Worm (Caenorhabditis elegans): Measurements from ENCODE around the gene ZK105.13.
"Not testable (repeated sequence)": the region's sequence is repeated elsewhere in the genome, so short reads cannot be mapped to it uniquely, and the experiment has no call there.

Gene ZK105.13

DNA sequence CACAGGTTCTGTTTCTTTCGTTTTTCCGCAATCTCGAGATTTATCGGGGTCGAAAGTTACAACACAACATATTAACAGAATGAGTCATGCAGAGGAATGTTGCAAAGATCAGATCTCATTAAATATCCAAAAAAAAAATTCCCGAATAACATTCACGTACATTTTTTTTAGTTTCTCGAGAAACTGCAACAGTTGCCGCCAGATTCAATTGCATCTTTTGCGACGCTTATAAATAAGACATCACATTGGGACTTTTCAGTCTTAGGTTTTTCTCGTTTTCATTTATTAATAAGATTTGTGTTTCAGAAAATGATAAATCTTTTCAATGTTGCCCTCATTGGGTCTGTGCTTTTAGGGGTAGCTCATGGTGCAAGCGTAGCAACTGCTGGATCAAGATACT, 719 bp upstream of the ZK105.13 start, which contains the start of gene ZK105.1:
Gene ZK105.1, plus strand, starts transcription at position 301 of the 400 bp plus-strand sequence.
- TF ChIP-seq zip-4 (GFP tag; optimal IDR thresholded peaks at IDR 0.05) (no peak), C34B4.2 (tag; optimal IDR thresholded peaks at IDR 0.05) (no peak), isw-1 (GFP tag; IDR thresholded peaks at IDR 0.05) (no peak), efl-3 (GFP tag; optimal IDR thresholded peaks at IDR 0.05) (no peak), ceh-82 (tag; optimal IDR thresholded peaks at IDR 0.05) (no peak), nhr-85 (tag) (no peak), nhr-11 (tag; optimal IDR thresholded peaks at IDR 0.05) (no peak), unc-62 (GFP tag; optimal IDR thresholded peaks at IDR 0.05) (no peak), nhr-90 (tag; optimal IDR thresholded peaks at IDR 0.05; ENCODE audit: poor library complexity) (no peak), fkh-4 (tag; optimal IDR thresholded peaks at IDR 0.05; ENCODE audit: borderline replicate concordance) (no peak), egl-27 (tag; optimal IDR thresholded peaks at IDR 0.05) (no peak)

ce11 chrV:7708525-7708924, 4.4 kb downstream of the ZK105.13 start, which contains the start of gene ZK105.11:
Gene ZK105.11, minus strand, starts transcription at chrV:7708625.
- TF ChIP-seq hpl-2 (GFP tag; optimal IDR thresholded peaks at IDR 0.05) (no peak), ceh-82 (tag; optimal IDR thresholded peaks at IDR 0.05) (no peak), sup-37 (GFP tag; optimal IDR thresholded peaks at IDR 0.05) (no peak), ama-1 (optimal IDR thresholded peaks at IDR 0.05) (no peak), fos-1 (tag; optimal IDR thresholded peaks at IDR 0.05) (no peak), egl-27 (tag; optimal IDR thresholded peaks at IDR 0.05) (no peak), swsn-7 (tag; optimal IDR thresholded peaks at IDR 0.05) (no peak), lin-15B (tag; optimal IDR thresholded peaks at IDR 0.05) (no peak), blmp-1 (tag; optimal IDR thresholded peaks at IDR 0.05) (no peak), zag-1 (tag; optimal IDR thresholded peaks at IDR 0.05) (no peak), nhr-71 (tag; optimal IDR thresholded peaks at IDR 0.05) (no peak)

DNA sequence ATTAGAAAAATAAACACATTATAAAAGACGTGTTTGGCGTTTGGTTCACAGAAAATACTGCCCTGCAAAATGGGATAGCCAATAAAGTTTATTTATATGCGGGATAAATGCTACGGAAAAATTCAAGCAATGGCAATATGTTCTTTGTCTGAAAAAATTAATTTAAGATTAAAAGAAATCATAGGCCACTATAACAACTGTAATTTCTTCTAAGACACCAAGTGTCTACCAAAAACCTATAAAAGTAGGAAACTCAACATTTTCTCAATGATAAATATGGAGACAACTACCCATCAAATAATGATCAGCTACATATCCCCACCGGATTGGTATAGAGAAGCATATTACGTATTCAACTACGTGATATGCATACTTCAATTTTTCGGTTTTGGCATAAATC, 7.7 kb downstream of the ZK105.13 start, which contains the start of gene srw-3:
Gene srw-3, plus strand, starts transcription at position 301 of the 400 bp plus-strand sequence.
- TF ChIP-seq xbp-1 (tag; optimal IDR thresholded peaks at IDR 0.05) (no peak), irx-1 (tag; optimal IDR thresholded peaks at IDR 0.05) (no peak), C16A3.4 (tag; optimal IDR thresholded peaks at IDR 0.05) (no peak), C34B4.2 (tag; optimal IDR thresholded peaks at IDR 0.05) (no peak), fkh-8 (tag; optimal IDR thresholded peaks at IDR 0.05) (no peak), pag-3 (tag; optimal IDR thresholded peaks at IDR 0.05; ENCODE audit: borderline replicate concordance, insufficient read depth) (no peak), lsy-2 (tag; optimal IDR thresholded peaks at IDR 0.05) (no peak), ces-1 (GFP tag; optimal IDR thresholded peaks at IDR 0.05) (no peak), zip-4 (GFP tag; optimal IDR thresholded peaks at IDR 0.05) (no peak), sox-4 (tag; optimal IDR thresholded peaks at IDR 0.05) (no peak), mep-1 (tag; optimal IDR thresholded peaks at IDR 0.05) (no peak), efl-1 (optimal IDR thresholded peaks at IDR 0.05) (no peak), efl-1 (GFP tag; optimal IDR thresholded peaks at IDR 0.05 in 1 of 2) (no peak)

DNA sequence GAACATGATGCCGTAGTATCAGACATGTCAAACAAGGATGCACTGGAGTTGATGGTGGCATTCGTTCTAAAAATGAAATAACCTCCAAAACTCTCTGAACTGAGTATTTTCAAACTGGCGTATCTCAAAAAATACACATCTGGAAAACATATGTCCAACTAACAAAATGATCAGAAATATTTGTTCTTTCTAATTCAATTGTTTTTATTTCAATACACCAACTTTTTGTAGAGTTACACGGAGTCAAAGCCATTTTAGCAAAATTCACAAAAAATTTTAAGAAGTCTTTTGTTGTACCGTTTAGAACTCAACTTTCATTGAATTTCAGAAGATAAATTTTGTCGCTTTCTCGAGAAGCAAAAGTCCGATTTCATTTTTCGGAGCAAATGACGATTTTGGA, 9.4 kb downstream of the ZK105.13 start, which contains the start of gene srsx-40:
Gene srsx-40, minus strand, starts transcription at position 101 of the 400 bp plus-strand sequence.
- not testable (repeated sequence) for TF ChIP-seq nhr-84 (tag; optimal IDR thresholded peaks at IDR 0.05); isw-1 (GFP tag; IDR thresholded peaks at IDR 0.05); blmp-1 (tag; optimal IDR thresholded peaks at IDR 0.05)

DNA sequence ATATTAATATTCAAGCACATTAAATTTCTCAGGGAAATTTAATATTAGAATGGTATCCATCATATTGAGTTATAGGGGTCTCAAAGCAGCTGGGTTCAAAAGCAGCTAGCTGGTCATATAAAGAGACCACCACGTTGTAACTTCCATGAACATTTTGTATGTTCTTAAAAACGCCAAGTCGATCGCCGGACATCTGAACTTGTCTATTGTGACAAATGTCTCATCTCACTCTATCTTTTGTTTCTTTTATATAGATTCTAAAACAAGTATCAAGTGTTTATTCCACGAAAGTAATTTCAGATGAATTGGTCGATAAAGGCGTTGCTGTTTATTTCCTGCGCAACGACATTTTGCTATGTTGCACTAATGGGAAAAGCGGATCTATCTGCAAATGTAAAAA, 16.1 kb downstream of the ZK105.13 start, which contains the start of gene ZK105.3:
Gene ZK105.3, plus strand, starts transcription at position 301 of the 400 bp plus-strand sequence.
- no peak for TF ChIP-seq fkh-4 (tag; optimal IDR thresholded peaks at IDR 0.05; ENCODE audit: borderline replicate concordance)
- TF ChIP-seq pqm-1 (tag; optimal IDR thresholded peaks at IDR 0.05), result no peak
- TF ChIP-seq ceh-88 (GFP tag; IDR thresholded peaks at IDR 0.05), result no peak
- no peak for TF ChIP-seq nhr-47 (tag; optimal IDR thresholded peaks at IDR 0.05)
- TF ChIP-seq F16B12.6 (tag; optimal IDR thresholded peaks at IDR 0.05), result no peak
- TF ChIP-seq sup-37 (GFP tag; optimal IDR thresholded peaks at IDR 0.05), result no peak
- TF ChIP-seq skn-1 (tag; optimal IDR thresholded peaks at IDR 0.05), result no peak
- no peak for TF ChIP-seq Y116A8C.19 (tag; optimal IDR thresholded peaks at IDR 0.05; ENCODE audit: borderline replicate concordance)
- no peak for TF ChIP-seq fos-1 (tag; optimal IDR thresholded peaks at IDR 0.05)
- TF ChIP-seq rnt-1 (tag; optimal IDR thresholded peaks at IDR 0.05), result no peak
- TF ChIP-seq sptf-1 (tag; optimal IDR thresholded peaks at IDR 0.05), result no peak
- no peak for TF ChIP-seq aha-1 (tag; optimal IDR thresholded peaks at IDR 0.05)
- TF ChIP-seq nhr-11 (tag; optimal IDR thresholded peaks at IDR 0.05), result no peak
- TF ChIP-seq snu-23 (GFP tag; optimal IDR thresholded peaks at IDR 0.05), result no peak
- TF ChIP-seq elt-2 (tag; optimal IDR thresholded peaks at IDR 0.05), result no peak
- TF ChIP-seq lin-13 (GFP tag; optimal IDR thresholded peaks at IDR 0.05), result no peak
- no peak for TF ChIP-seq nhr-84 (tag; optimal IDR thresholded peaks at IDR 0.05)
